Fruit fly (Drosophila melanogaster): ENCODE results near the gene Myo61F.

Myo61F gene

dm6 chr3L:1307005-1307632, 11.2 kb upstream of the Myo61F start, which contains the start of the genes Ctr9 and Nt5a (continued):
- TF ChIP-seq NC2α (GFP tag; optimal IDR thresholded peaks at IDR 0.05) (no peak), ci (GFP tag; IDR thresholded peaks at IDR 0.05) (peak; percentile 67; the same call in 2 of the 3 replicates), stwl (tag; optimal IDR thresholded peaks at IDR 0.05) (peak; percentile 78), CG11456 (GFP tag; IDR thresholded peaks at IDR 0.05) (peak; percentile 81), nau (GFP tag; optimal IDR thresholded peaks at IDR 0.05) (no peak), ind (GFP tag; optimal IDR thresholded peaks at IDR 0.05) (peak; percentile 38), ssp (GFP tag; IDR thresholded peaks at IDR 0.05) (peak; percentile 73), CG7372 (GFP tag; IDR thresholded peaks at IDR 0.05) (no peak; the same call in 1 of the 2 replicates), CG6791 (GFP tag; IDR thresholded peaks at IDR 0.05; ENCODE audit: partially characterized antibody) (peak; percentile 81), Opbp (GFP tag; IDR thresholded peaks at IDR 0.05; ENCODE audit: partially characterized antibody) (peak; percentile 88), vfl (GFP tag; optimal IDR thresholded peaks at IDR 0.05) (peak; percentile 71), mirr (GFP tag; optimal IDR thresholded peaks at IDR 0.05) (peak; percentile 64), eve (GFP tag; optimal IDR thresholded peaks at IDR 0.05) (no peak), cas (GFP tag; IDR thresholded peaks at IDR 0.05) (peak; percentile 59; the same call in 1 of the 2 replicates), dmrt99B (tag; optimal IDR thresholded peaks at IDR 0.05) (no peak), CG3407 (GFP tag; optimal IDR thresholded peaks at IDR 0.05) (no peak), CG18599 (GFP tag; optimal IDR thresholded peaks at IDR 0.05) (peak; percentile 38), CG3163 (GFP tag; optimal IDR thresholded peaks at IDR 0.05) (peak; percentile 50), CG3281 (GFP tag; optimal IDR thresholded peaks at IDR 0.05) (no peak), tll (GFP tag; optimal IDR thresholded peaks at IDR 0.05) (peak in 1 of 2 experiments; percentile 34), gfzf (GFP tag; optimal IDR thresholded peaks at IDR 0.05) (peak; percentile 43), chif (GFP tag; optimal IDR thresholded peaks at IDR 0.05) (peak in 1 of 2 experiments; percentile 36), CG4404 (GFP tag; IDR thresholded peaks at IDR 0.05) (no peak), sna (GFP tag; IDR thresholded peaks at IDR 0.05; ENCODE audit: partially characterized antibody) (peak; percentile 64; the same call in 1 of the 2 replicates), so (GFP tag; IDR thresholded peaks at IDR 0.05) (no peak), CG8281 (tag; optimal IDR thresholded peaks at IDR 0.05) (no peak), gro (GFP tag; optimal IDR thresholded peaks at IDR 0.05) (peak; percentile 87), Abd-B (GFP tag; optimal IDR thresholded peaks at IDR 0.05) (peak; percentile 53), CG11085 (GFP tag; IDR thresholded peaks at IDR 0.05) (no peak), CG13296 (GFP tag; optimal IDR thresholded peaks at IDR 0.05) (peak; percentile 21), Awh (GFP tag; IDR thresholded peaks at IDR 0.05) (no peak), Dip3 (GFP tag; optimal IDR thresholded peaks at IDR 0.05) (peak; percentile 46), fd64A (GFP tag; optimal IDR thresholded peaks at IDR 0.05) (no peak), CG12769 (tag; optimal IDR thresholded peaks at IDR 0.05) (peak; percentile 82), CG8944 (GFP tag; optimal IDR thresholded peaks at IDR 0.05) (peak; percentile 15), CG9609 (GFP tag; optimal IDR thresholded peaks at IDR 0.05) (peak; percentile 5), Sox100B (GFP tag; optimal IDR thresholded peaks at IDR 0.05) (no peak), CG9797 (GFP tag; optimal IDR thresholded peaks at IDR 0.05) (peak; percentile 37), CG5245 (GFP tag; optimal IDR thresholded peaks at IDR 0.05) (no peak), CG10462 (GFP tag; optimal IDR thresholded peaks at IDR 0.05) (no peak), ro (GFP tag; IDR thresholded peaks at IDR 0.05) (no peak), Atf3 (GFP tag; optimal IDR thresholded peaks at IDR 0.05) (peak; percentile 41), Asciz (GFP tag; optimal IDR thresholded peaks at IDR 0.05) (no peak), Hey (tag; optimal IDR thresholded peaks at IDR 0.05) (no peak), cg (GFP tag; optimal IDR thresholded peaks at IDR 0.05) (no peak), Fer3 (tag; optimal IDR thresholded peaks at IDR 0.05) (peak; percentile 36), CkIIα-i1 (GFP tag; IDR thresholded peaks at IDR 0.05) (no peak), CG9932 (GFP tag; IDR thresholded peaks at IDR 0.05) (peak; percentile 88), sc (optimal IDR thresholded peaks at IDR 0.05) (no peak), sc (GFP tag; optimal IDR thresholded peaks at IDR 0.05) (no peak)

Measured in whole organism, embryonic.